Worm (Caenorhabditis elegans): Measurements from ENCODE around the gene oac-24.
A peak's percentile ranks its signal among the peaks of the same experiment; 100 is the strongest.

Gene oac-24

ce11 chrV:4750294-4750693 lies 39.7 kb downstream of the oac-24 start, which contains the start of gene C18G1.6:
Gene C18G1.6 (plus strand): TSS chrV:4750594.
- no peak for TF ChIP-seq ceh-88 (GFP tag; IDR thresholded peaks at IDR 0.05)
- TF ChIP-seq irx-1 (tag; optimal IDR thresholded peaks at IDR 0.05) = no peak
- TF ChIP-seq sox-4 (tag; optimal IDR thresholded peaks at IDR 0.05) = no peak
- no peak for TF ChIP-seq lin-15B (tag; optimal IDR thresholded peaks at IDR 0.05)

ce11 chrV:4754123-4754522 lies 43.6 kb downstream of the oac-24 start, which contains the start of gene hil-4:
Gene hil-4 (plus strand): TSS chrV:4754313.
- no peak for TF ChIP-seq egl-27 (tag; optimal IDR thresholded peaks at IDR 0.05)
- TF ChIP-seq unc-130 (tag; optimal IDR thresholded peaks at IDR 0.05) = no peak
- no peak for TF ChIP-seq sptf-1 (tag; optimal IDR thresholded peaks at IDR 0.05)
- TF ChIP-seq efl-1 (optimal IDR thresholded peaks at IDR 0.05) = peak in 1 of 2 experiments; percentile 21
- no peak for TF ChIP-seq efl-1 (GFP tag; optimal IDR thresholded peaks at IDR 0.05 in 1 of 2)
- no peak for TF ChIP-seq tlp-1 (tag; optimal IDR thresholded peaks at IDR 0.05)
- no peak for TF ChIP-seq C16A3.4 (tag; optimal IDR thresholded peaks at IDR 0.05)
- peak in 1 of 3 experiments; percentile 18 for TF ChIP-seq dpl-1 (GFP tag; optimal IDR thresholded peaks at IDR 0.05)

ce11 chrV:4754684-4755211 lies 44.2 kb downstream of the oac-24 start:
- TF ChIP-seq snpc-4 (tag; optimal IDR thresholded peaks at IDR 0.05) = no peak
- TF ChIP-seq tlp-1 (tag; optimal IDR thresholded peaks at IDR 0.05) = no peak
- no peak for TF ChIP-seq fkh-8 (tag; optimal IDR thresholded peaks at IDR 0.05)
- no peak for TF ChIP-seq isw-1 (GFP tag; IDR thresholded peaks at IDR 0.05)
- TF ChIP-seq mep-1 (tag; optimal IDR thresholded peaks at IDR 0.05) = no peak
- no peak for TF ChIP-seq mdl-1 (tag; optimal IDR thresholded peaks at IDR 0.05)
- no peak for TF ChIP-seq lir-3 (tag; optimal IDR thresholded peaks at IDR 0.05; ENCODE audit: poor library complexity)
- no peak for TF ChIP-seq aha-1 (tag; optimal IDR thresholded peaks at IDR 0.05)
- TF ChIP-seq lin-13 (GFP tag; optimal IDR thresholded peaks at IDR 0.05) = no peak
- no peak for TF ChIP-seq ets-5 (GFP tag; IDR thresholded peaks at IDR 0.05)
- no peak for TF ChIP-seq nhr-90 (tag; optimal IDR thresholded peaks at IDR 0.05; ENCODE audit: poor library complexity)
- TF ChIP-seq F16B12.6 (tag; optimal IDR thresholded peaks at IDR 0.05) = no peak
- TF ChIP-seq tbx-2 (tag; optimal IDR thresholded peaks at IDR 0.05) = no peak
- TF ChIP-seq ceh-8 (GFP tag; optimal IDR thresholded peaks at IDR 0.05) = no peak

- TF ChIP-seq efl-1 (optimal IDR thresholded peaks at IDR 0.05) (peak in 1 of 2 experiments; percentile 14), efl-1 (GFP tag; optimal IDR thresholded peaks at IDR 0.05 in 1 of 2) (no peak), nhr-84 (tag; optimal IDR thresholded peaks at IDR 0.05) (no peak)
Observed at ce11 chrV:4755308-4756029, 44.9 kb downstream of the oac-24 start, which contains the start of gene pgl-3. Gene pgl-3 (plus strand): TSS chrV:4755979.

ce11 chrV:4758019-4758418 lies 47.5 kb downstream of the oac-24 start:
- TF ChIP-seq nhr-237 (tag; optimal IDR thresholded peaks at IDR 0.05) (no peak), nhr-77 (tag; optimal IDR thresholded peaks at IDR 0.05) (no peak), pag-3 (tag; optimal IDR thresholded peaks at IDR 0.05; ENCODE audit: borderline replicate concordance, insufficient read depth) (no peak), elt-3 (tag; optimal IDR thresholded peaks at IDR 0.05) (no peak)

ce11 chrV:4758540-4758939 lies 48.0 kb downstream of the oac-24 start:
- no peak for TF ChIP-seq ceh-63 (GFP tag; optimal IDR thresholded peaks at IDR 0.05)
- no peak for TF ChIP-seq sox-4 (tag; optimal IDR thresholded peaks at IDR 0.05)
- no peak for TF ChIP-seq F16B12.6 (tag; optimal IDR thresholded peaks at IDR 0.05)
- TF ChIP-seq nhr-71 (tag; optimal IDR thresholded peaks at IDR 0.05) = no peak
- TF ChIP-seq nhr-85 (tag) = no peak
- no peak for TF ChIP-seq aly-2 (tag; optimal IDR thresholded peaks at IDR 0.05)
- no peak for TF ChIP-seq lin-14 (GFP tag; optimal IDR thresholded peaks at IDR 0.05)
- no peak for TF ChIP-seq ceh-90 (tag; optimal IDR thresholded peaks at IDR 0.05)
- TF ChIP-seq hpl-2 (GFP tag; optimal IDR thresholded peaks at IDR 0.05) = no peak

All from whole organism, L1 larva.